Worm (Caenorhabditis elegans) whole organism, young adult: ENCODE measurements around the gene C41H7.2.

ENCODE experiments used
- B0019.2 ChIP-seq: fragments of 200-800 bp; sonication (Bioruptor generic); conservative IDR thresholded peaks from 2 replicates; pipeline ENCODE4 v1.3.6; 2022; ENCODE audit warnings: missing genetic modification reagents, missing genetic modification characterization, missing compliant biosample characterization
- F10E7.11 ChIP-seq: sonication (generic microtip); optimal IDR thresholded peaks from 2 replicates; lab custom pipeline; 2017; ENCODE audit warnings: mild to moderate bottlenecking, missing genetic modification characterization, moderate library complexity, missing compliant biosample characterization
- F23B12.7 ChIP-seq: sonication (generic microtip); optimal IDR thresholded peaks from 2 replicates; lab custom pipeline; 2017; ENCODE audit warnings: missing genetic modification characterization, mild to moderate bottlenecking, missing compliant biosample characterization, antibody characterized with exemption, moderate library complexity; ENCODE audit not compliant: insufficient read depth
- F55B11.4 ChIP-seq: sonication (generic microtip); optimal IDR thresholded peaks from 2 replicates; lab custom pipeline; 2016; ENCODE audit warnings: missing compliant biosample characterization, missing genetic modification characterization, borderline replicate concordance; ENCODE audit not compliant: insufficient read depth
- K11D2.4 ChIP-seq: fragments of 200-800 bp; sonication (Bioruptor generic); IDR thresholded peaks from 2 replicates; pipeline ENCODE4 v1.3.6; 2022; ENCODE audit warnings: missing genetic modification reagents, missing genetic modification characterization, missing compliant biosample characterization
- K12H6.12 ChIP-seq: fragments of 200-800 bp; sonication (Bioruptor generic); optimal IDR thresholded peaks from 2 replicates; lab custom pipeline; 2018; ENCODE audit warnings: mild to moderate bottlenecking, missing genetic modification characterization, missing compliant biosample characterization
- Y95B8A.8 ChIP-seq: fragments of 200-800 bp; sonication (Bioruptor generic); IDR thresholded peaks from 2 replicates; pipeline ENCODE4 v1.3.6; 2022; ENCODE audit warnings: missing genetic modification reagents, missing genetic modification characterization, missing compliant biosample characterization
- akir-1 ChIP-seq: fragments of 200-800 bp; sonication (Bioruptor generic); optimal IDR thresholded peaks from 2 replicates; lab custom pipeline; 2018; ENCODE audit warnings: mild to moderate bottlenecking, missing genetic modification characterization, moderate library complexity, missing compliant biosample characterization
- attf-5 ChIP-seq: fragments of 200-800 bp; sonication (Bioruptor generic); optimal IDR thresholded peaks from 2 replicates; lab custom pipeline; 2018; ENCODE audit warnings: mild to moderate bottlenecking, missing genetic modification characterization, missing compliant biosample characterization
- bed-1 ChIP-seq: fragments of 200-800 bp; sonication (Bioruptor generic); IDR thresholded peaks from 2 replicates; pipeline ENCODE4 v1.3.6; 2022; ENCODE audit warnings: missing genetic modification reagents, missing genetic modification characterization, missing compliant biosample characterization
- bed-2 ChIP-seq: fragments of 200-800 bp; sonication (Bioruptor generic); IDR thresholded peaks from 2 replicates; pipeline ENCODE4 v1.3.6; 2022; ENCODE audit warnings: missing genetic modification reagents, missing genetic modification characterization, missing compliant biosample characterization
- cebp-1 ChIP-seq, 2 experiments: fragments of 200-800 bp in 1 of 2; sonication (Bioruptor generic) in 1 of 2; sonication (generic microtip) in 1 of 2; IDR thresholded peaks in 1 of 2; optimal IDR thresholded peaks in 1 of 2; 2 replicates each; pipeline versions ENCODE4 v1.3.6 to Lab custom; 2017 to 2022; ENCODE audit warnings: missing compliant biosample characterization in 2 of 2, missing genetic modification characterization in 2 of 2, mild to moderate bottlenecking in 1 of 2, missing genetic modification reagents in 1 of 2, moderate library complexity in 1 of 2
- ceh-100 ChIP-seq: fragments of 200-800 bp; sonication (Bioruptor generic); IDR thresholded peaks from 2 replicates; pipeline ENCODE4 v1.3.6; 2022; ENCODE audit warnings: missing genetic modification reagents, missing genetic modification characterization, missing compliant biosample characterization
- ceh-27 ChIP-seq: fragments of 200-800 bp; sonication (Bioruptor generic); optimal IDR thresholded peaks from 2 replicates; lab custom pipeline; 2018; ENCODE audit warnings: mild to moderate bottlenecking, missing genetic modification characterization, moderate library complexity, missing compliant biosample characterization
- ceh-79 ChIP-seq: sonication (generic microtip); optimal IDR thresholded peaks from 2 replicates; lab custom pipeline; 2017; ENCODE audit warnings: mild to moderate bottlenecking, missing genetic modification characterization, missing compliant biosample characterization
- die-1 ChIP-seq: sonication (generic microtip); optimal IDR thresholded peaks from 2 replicates; lab custom pipeline; 2016; ENCODE audit warnings: missing genotype, mild to moderate bottlenecking, missing genetic modification characterization, missing compliant biosample characterization
- dox-1 ChIP-seq: fragments of 200-800 bp; sonication (Bioruptor generic); IDR thresholded peaks from 2 replicates; pipeline ENCODE4 v1.3.6; 2022; ENCODE audit warnings: missing genetic modification reagents, missing genetic modification characterization, missing compliant biosample characterization
- efl-1 ChIP-seq: fragments of 150-350 bp; optimal IDR thresholded peaks from 2 replicates; lab custom pipeline; 2014; ENCODE audit warnings: missing biosample characterization, missing genetic modification reagents, missing genetic modification characterization
- egl-18 ChIP-seq: fragments of 200-800 bp; sonication (Bioruptor generic); IDR thresholded peaks from 2 replicates; pipeline ENCODE4 v1.3.6; 2022; ENCODE audit warnings: missing genetic modification reagents, missing genetic modification characterization, missing compliant biosample characterization
- egl-44 ChIP-seq: fragments of 200-800 bp; sonication (Bioruptor generic); IDR thresholded peaks from 2 replicates; pipeline ENCODE4 v1.3.6; 2022; ENCODE audit warnings: missing genetic modification reagents, missing genetic modification characterization, missing compliant biosample characterization
- egrh-3 ChIP-seq: fragments of 200-800 bp; sonication (Bioruptor generic); IDR thresholded peaks from 2 replicates; pipeline ENCODE4 v1.3.6; 2022; ENCODE audit warnings: missing genetic modification reagents, missing genetic modification characterization, missing compliant biosample characterization
- ekl-4 ChIP-seq: fragments of 200-800 bp; sonication (Bioruptor generic); IDR thresholded peaks from 2 replicates; pipeline ENCODE4 v1.3.6; 2022; ENCODE audit warnings: missing genetic modification reagents, missing genetic modification characterization, missing compliant biosample characterization
- him-1 ChIP-seq: sonication (generic microtip); optimal IDR thresholded peaks from 2 replicates; lab custom pipeline; 2016; ENCODE audit warnings: missing genotype, missing genetic modification reagents, missing genetic modification characterization, missing compliant biosample characterization
- hmg-1.2 ChIP-seq: fragments of 200-800 bp; sonication (Bioruptor generic); IDR thresholded peaks from 2 replicates; pipeline ENCODE4 v1.3.6; 2022; ENCODE audit warnings: missing genetic modification reagents, missing genetic modification characterization, missing compliant biosample characterization
- lag-1 ChIP-seq: fragments of 200-800 bp; sonication (Bioruptor generic); IDR thresholded peaks from 2 replicates; pipeline ENCODE4 v1.3.6; 2022; ENCODE audit warnings: missing genetic modification reagents, missing genetic modification characterization, missing compliant biosample characterization
- lin-26 ChIP-seq: fragments of 200-800 bp; sonication (Bioruptor generic); IDR thresholded peaks from 2 replicates; pipeline ENCODE4 v1.3.6; 2022; ENCODE audit warnings: missing genetic modification reagents, missing genetic modification characterization, missing compliant biosample characterization
- lin-40 ChIP-seq: sonication (generic microtip); optimal IDR thresholded peaks from 2 replicates; lab custom pipeline; 2016; ENCODE audit warnings: missing genetic modification characterization, mild to moderate bottlenecking, missing compliant biosample characterization, missing genotype, missing genetic modification reagents
- lir-1 ChIP-seq: fragments of 200-800 bp; sonication (Bioruptor generic); conservative IDR thresholded peaks from 2 replicates; pipeline ENCODE4 v1.3.6; 2022; ENCODE audit warnings: missing genetic modification reagents, missing genetic modification characterization, missing compliant biosample characterization
- madf-10 ChIP-seq: sonication (generic microtip); optimal IDR thresholded peaks from 2 replicates; lab custom pipeline; 2016; ENCODE audit warnings: mild to moderate bottlenecking, missing genetic modification characterization, missing compliant biosample characterization
- madf-3 ChIP-seq: fragments of 200-800 bp; sonication (Bioruptor generic); IDR thresholded peaks from 2 replicates; pipeline ENCODE4 v1.3.6; 2022; ENCODE audit warnings: missing genetic modification reagents, missing genetic modification characterization, missing compliant biosample characterization
- madf-6 ChIP-seq: fragments of 200-800 bp; sonication (Bioruptor generic); IDR thresholded peaks from 2 replicates; pipeline ENCODE4 v1.3.6; 2022; ENCODE audit warnings: missing genetic modification reagents, missing genetic modification characterization, missing compliant biosample characterization
- madf-8 ChIP-seq: fragments of 200-800 bp; sonication (Bioruptor generic); conservative IDR thresholded peaks from 2 replicates; pipeline ENCODE4 v1.3.6; 2022; ENCODE audit warnings: missing genetic modification reagents, missing genetic modification characterization, missing compliant biosample characterization
- mcd-1 ChIP-seq: fragments of 200-800 bp; sonication (Bioruptor generic); IDR thresholded peaks from 2 replicates; pipeline ENCODE4 v1.3.6; 2022; ENCODE audit warnings: missing genetic modification reagents, missing genetic modification characterization, missing compliant biosample characterization
- nfya-1 ChIP-seq: sonication (generic microtip); optimal IDR thresholded peaks from 2 replicates; lab custom pipeline; 2017; ENCODE audit warnings: antibody characterized with exemption, missing compliant biosample characterization, missing genetic modification characterization, borderline replicate concordance; ENCODE audit not compliant: insufficient read depth
- nhr-80 ChIP-seq: sonication (generic microtip); optimal IDR thresholded peaks from 2 replicates; lab custom pipeline; 2016; ENCODE audit warnings: missing genetic modification characterization, missing compliant biosample characterization
- pha-4 ChIP-seq: fragments of 150-350 bp; sonication (generic microtip); optimal IDR thresholded peaks from 2 replicates; lab custom pipeline; 2014; ENCODE audit warnings: missing biosample characterization, missing genetic modification reagents, missing genetic modification characterization
- rcor-1 ChIP-seq: fragments of 200-800 bp; sonication (Bioruptor generic); IDR thresholded peaks from 2 replicates; pipeline ENCODE4 v1.3.6; 2022; ENCODE audit warnings: missing genetic modification reagents, missing genetic modification characterization, missing compliant biosample characterization
- repo-1 ChIP-seq: sonication (generic microtip); optimal IDR thresholded peaks from 2 replicates; lab custom pipeline; 2017; ENCODE audit warnings: mild to moderate bottlenecking, missing genetic modification characterization, missing compliant biosample characterization
- snpc-4 ChIP-seq, 5 experiments: fragments of 150-350 bp in 1 of 5; sonication (generic microtip) in 4 of 5; optimal IDR thresholded peaks; 2 replicates each; lab custom pipeline; 2014 to 2018; ENCODE audit warnings: missing genetic modification characterization in 5 of 5, missing biosample characterization in 3 of 5, antibody characterized with exemption in 2 of 5, mild to moderate bottlenecking in 2 of 5, missing compliant biosample characterization in 2 of 5, missing genotype in 2 of 5, moderate library complexity in 2 of 5, missing genetic modification reagents in 1 of 5
- tbx-9 ChIP-seq: sonication (generic microtip); optimal IDR thresholded peaks from 2 replicates; lab custom pipeline; 2016; ENCODE audit warnings: borderline replicate concordance, missing genetic modification characterization, inconsistent platforms, missing compliant biosample characterization
- zfh-2 ChIP-seq: fragments of 200-800 bp; sonication (Bioruptor generic); conservative IDR thresholded peaks from 2 replicates; pipeline ENCODE4 v1.3.6; 2022; ENCODE audit warnings: missing genetic modification reagents, missing genetic modification characterization, missing compliant biosample characterization
- ztf-22 ChIP-seq: fragments of 200-800 bp; sonication (Bioruptor generic); optimal IDR thresholded peaks from 2 replicates; lab custom pipeline; 2018; ENCODE audit warnings: mild to moderate bottlenecking, missing genetic modification characterization, moderate library complexity, missing compliant biosample characterization
- ztf-26 ChIP-seq: sonication (generic microtip); optimal IDR thresholded peaks from 2 replicates; lab custom pipeline; 2017; ENCODE audit warnings: missing genetic modification characterization, missing compliant biosample characterization
- ztf-3 ChIP-seq: fragments of 200-800 bp; sonication (Bioruptor generic); optimal IDR thresholded peaks from 2 replicates; lab custom pipeline; 2018; ENCODE audit warnings: mild to moderate bottlenecking, missing genetic modification characterization, missing compliant biosample characterization

Gene C41H7.2

ce11 chrII:2987122-2987556 lies 27.5 kb upstream of the C41H7.2 start (continued):
- TF ChIP-seq ztf-3 = no peak
- TF ChIP-seq lin-26 = peak; percentile 52; the same call in 1 of the 2 replicates
- peak; percentile 43; the same call in 1 of the 2 replicates for TF ChIP-seq bed-2 (GFP tag; lab: Robert Waterston, UW)
- TF ChIP-seq lag-1 (GFP tag; lab: Robert Waterston, UW) = no peak
- no peak for TF ChIP-seq him-1 (tag; lab: Kevin White, UChicago)
- TF ChIP-seq egl-44 = no peak

DNA sequence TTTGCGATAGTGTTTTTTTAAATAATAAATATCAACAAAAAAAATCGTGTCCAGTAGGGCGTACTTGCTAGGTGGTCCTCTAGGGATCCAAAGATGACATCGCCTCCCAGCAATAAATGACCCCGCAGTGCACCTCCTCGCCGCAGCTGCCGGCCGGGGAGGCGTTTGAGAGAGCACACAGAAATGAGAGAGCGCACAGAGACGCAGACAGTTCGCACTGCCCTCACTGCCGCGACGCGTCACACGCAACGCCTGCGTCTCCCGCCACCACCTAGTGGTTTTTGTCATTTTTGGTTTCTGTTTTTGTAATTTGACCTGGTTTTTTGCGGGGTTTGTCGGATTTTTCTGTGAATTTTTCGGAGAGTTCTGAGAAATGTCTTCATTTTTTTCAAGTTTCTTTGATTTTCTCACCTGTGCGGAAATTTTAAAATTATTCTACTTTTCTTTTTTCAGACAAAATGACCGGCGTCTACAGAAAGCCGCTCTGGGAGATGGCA lies 26.7 kb upstream of the C41H7.2 start, which contains the start of gene lido-7:
Gene lido-7 (plus strand): TSS at position 447 of the 497 bp plus-strand sequence.
- TF ChIP-seq ceh-27 (peak; percentile 63), mcd-1 (GFP tag; lab: Robert Waterston, UW) (peak; percentile 61), nfya-1 (no peak), efl-1 (GFP tag; lab: Kevin White, UChicago) (peak; percentile 16), hmg-1.2 (GFP tag; lab: Robert Waterston, UW) (peak; percentile 94), ceh-79 (no peak), F23B12.7 (tag; lab: Kevin White, UChicago) (peak; percentile 44), egrh-3 (peak; percentile 83; the same call in 1 of the 2 replicates), ztf-26 (no peak), akir-1 (GFP tag; lab: Kevin White, UChicago) (no peak), ceh-100 (GFP tag; lab: Robert Waterston, UW) (peak; percentile 74), tbx-9 (tag; lab: Kevin White, UChicago) (no peak), snpc-4 (GFP tag; optimal IDR thresholded peaks at IDR 0.05; lab: Kevin White, UChicago) (no peak), snpc-4 (tag; optimal IDR thresholded peaks at IDR 0.05; lab: Kevin White, UChicago) (no peak), madf-3 (GFP tag; lab: Robert Waterston, UW) (peak; percentile 85), zfh-2 (GFP tag; lab: Robert Waterston, UW) (peak; percentile 89), die-1 (no peak), attf-5 (GFP tag; lab: Kevin White, UChicago) (peak; percentile 74), madf-10 (peak; percentile 11), madf-8 (GFP tag; lab: Robert Waterston, UW) (0 out of 2 replicates have a peak, but pooled peaks have one; percentile 20), F10E7.11 (no peak), ztf-22 (GFP tag; lab: Kevin White, UChicago) (no peak), lir-1 (GFP tag; lab: Robert Waterston, UW) (no peak), ekl-4 (GFP tag; lab: Robert Waterston, UW) (0 out of 2 replicates have a peak, but pooled peaks have one; percentile 19), ztf-3 (no peak), bed-1 (GFP tag; lab: Robert Waterston, UW) (no peak), madf-6 (GFP tag; lab: Robert Waterston, UW) (peak; percentile 50; the same call in 1 of the 2 replicates), egl-18 (GFP tag; lab: Robert Waterston, UW) (0 out of 2 replicates have a peak, but pooled peaks have one; percentile 55), K11D2.4 (GFP tag; lab: Robert Waterston, UW) (0 out of 2 replicates have a peak, but pooled peaks have one; percentile 26), pha-4 (tag; lab: Kevin White, UChicago) (no peak), nhr-80 (peak; percentile 58), dox-1 (GFP tag; lab: Robert Waterston, UW) (peak; percentile 36; the same call in 1 of the 2 replicates), repo-1 (no peak), F55B11.4 (tag; lab: Kevin White, UChicago) (no peak), K12H6.12 (tag; lab: Kevin White, UChicago) (peak; percentile 29), cebp-1 (GFP tag; IDR thresholded peaks at IDR 0.05; lab: Robert Waterston, UW) (peak; percentile 27; the same call in 1 of the 2 replicates), cebp-1 (tag; optimal IDR thresholded peaks at IDR 0.05; lab: Kevin White, UChicago) (peak; percentile 51), Y95B8A.8 (no peak), lin-40 (no peak), B0019.2 (GFP tag; lab: Robert Waterston, UW) (no peak), rcor-1 (GFP tag; lab: Robert Waterston, UW) (0 out of 2 replicates have a peak, but pooled peaks have one; percentile 17)
